Fruit fly (Drosophila melanogaster) whole organism, embryonic: ENCODE measurements around the gene EloB.

ENCODE experiments used
- CG10321 ChIP-seq: fragments of 200-800 bp; sonication (Bioruptor generic); IDR thresholded peaks from 2 replicates; pipeline ENCODE4 v1.3.6; 2022; ENCODE audit warnings: missing biosample characterization, missing genetic modification characterization
- CG11247 ChIP-seq: fragments of 200-800 bp; sonication (Bioruptor generic); IDR thresholded peaks from 2 replicates; pipeline ENCODE4 v1.3.6; 2022; ENCODE audit warnings: missing biosample characterization, missing genetic modification characterization
- CG11723 ChIP-seq: fragments of 200-800 bp; sonication (Bioruptor generic); optimal IDR thresholded peaks from 2 replicates; lab custom pipeline; 2017; ENCODE audit warnings: missing biosample characterization, mild to moderate bottlenecking, missing genetic modification characterization
- CG12155 ChIP-seq: fragments of 200-800 bp; sonication (Bioruptor generic); optimal IDR thresholded peaks from 3 replicates; lab custom pipeline; 2016; ENCODE audit warnings: missing biosample characterization, missing genetic modification characterization
- CG12299 ChIP-seq: fragments of 200-800 bp; sonication (Bioruptor generic); optimal IDR thresholded peaks from 2 replicates; lab custom pipeline; 2018; ENCODE audit warnings: missing biosample characterization, mild to moderate bottlenecking, missing genetic modification characterization
- CG1529 ChIP-seq: fragments of 200-800 bp; sonication (Bioruptor generic); optimal IDR thresholded peaks from 3 replicates; lab custom pipeline; 2018; ENCODE audit warnings: missing biosample characterization, missing genetic modification characterization
- CG16863 ChIP-seq: fragments of 200-800 bp; sonication (Bioruptor generic); optimal IDR thresholded peaks from 3 replicates; lab custom pipeline; 2016; ENCODE audit warnings: missing biosample characterization, missing genetic modification characterization
- CG17361 ChIP-seq: fragments of 200-800 bp; sonication (Bioruptor generic); IDR thresholded peaks from 3 replicates; pipeline ENCODE4 v1.3.6; 2022; ENCODE audit warnings: missing biosample characterization, missing genetic modification characterization
- CG1792 ChIP-seq: fragments of 200-800 bp; sonication (Bioruptor generic); optimal IDR thresholded peaks from 2 replicates; lab custom pipeline; 2016; ENCODE audit warnings: missing biosample characterization, missing genetic modification characterization
- CG18476 ChIP-seq: fragments of 200-800 bp; sonication (Bioruptor generic); optimal IDR thresholded peaks from 2 replicates; lab custom pipeline; 2016; ENCODE audit warnings: missing biosample characterization, mild to moderate bottlenecking, missing genetic modification characterization
- CG2712 ChIP-seq: fragments of 200-800 bp; optimal IDR thresholded peaks from 3 replicates; lab custom pipeline; 2019; ENCODE audit warnings: missing biosample characterization, mild to moderate bottlenecking, missing genetic modification characterization, moderate library complexity
- CG30403 ChIP-seq: fragments of 200-800 bp; sonication (Bioruptor generic); optimal IDR thresholded peaks from 3 replicates; lab custom pipeline; 2016; ENCODE audit warnings: missing biosample characterization, missing genetic modification characterization
- CG3407 ChIP-seq: fragments of 200-800 bp; sonication (Bioruptor generic); optimal IDR thresholded peaks from 2 replicates; lab custom pipeline; 2018; ENCODE audit warnings: missing biosample characterization, mild to moderate bottlenecking, missing genetic modification characterization
- CG7271 ChIP-seq: fragments of 200-800 bp; sonication (Bioruptor generic); optimal IDR thresholded peaks from 2 replicates; lab custom pipeline; 2018; ENCODE audit warnings: missing biosample characterization, mild to moderate bottlenecking, missing genetic modification characterization, moderate library complexity
- CG7556 ChIP-seq: fragments of 200-800 bp; sonication (Bioruptor generic); optimal IDR thresholded peaks from 2 replicates; lab custom pipeline; 2017; ENCODE audit warnings: missing biosample characterization, mild to moderate bottlenecking, missing genetic modification characterization
- CG7786 ChIP-seq: fragments of 200-800 bp; sonication (Bioruptor generic); optimal IDR thresholded peaks from 2 replicates; lab custom pipeline; 2016; ENCODE audit warnings: missing biosample characterization, missing genetic modification characterization
- CG7928 ChIP-seq: fragments of 200-800 bp; sonication (Bioruptor generic); optimal IDR thresholded peaks from 2 replicates; lab custom pipeline; 2017; ENCODE audit warnings: missing biosample characterization, mild to moderate bottlenecking, missing genetic modification characterization
- CG7963 ChIP-seq: fragments of 200-800 bp; sonication (Bioruptor generic); IDR thresholded peaks from 3 replicates; pipeline ENCODE4 v1.3.6; 2022; ENCODE audit warnings: missing biosample characterization, missing genetic modification characterization; ENCODE audit not compliant: partially characterized antibody
- CG7987 ChIP-seq: fragments of 200-800 bp; sonication (Bioruptor generic); optimal IDR thresholded peaks from 2 replicates; lab custom pipeline; 2018; ENCODE audit warnings: missing biosample characterization, mild to moderate bottlenecking, missing genetic modification characterization, moderate library complexity
- CG8359 ChIP-seq: fragments of 200-800 bp; sonication (Bioruptor generic); optimal IDR thresholded peaks from 2 replicates; lab custom pipeline; 2017; ENCODE audit warnings: missing biosample characterization, mild to moderate bottlenecking, missing genetic modification characterization, borderline replicate concordance
- CTCF ChIP-seq: fragments of 200-800 bp; sonication (Bioruptor generic); optimal IDR thresholded peaks from 2 replicates; lab custom pipeline; 2017; ENCODE audit warnings: missing biosample characterization, mild to moderate bottlenecking, missing genetic modification characterization, moderate library complexity
- Eip74EF ChIP-seq, 2 experiments: fragments of 200-800 bp in 1 of 2; fragments of >200 bp in 1 of 2; sonication (Bioruptor generic) in 1 of 2; optimal IDR thresholded peaks; 2 replicates each; lab custom pipeline; 2017 to 2019; ENCODE audit warnings: missing biosample characterization in 2 of 2, missing genetic modification characterization in 2 of 2, mild to moderate bottlenecking in 1 of 2, moderate library complexity in 1 of 2
- Elba2 ChIP-seq: fragments of 200-800 bp; sonication (Bioruptor generic); optimal IDR thresholded peaks from 3 replicates; lab custom pipeline; 2016; ENCODE audit warnings: missing biosample characterization, missing genetic modification characterization
- Ets65A ChIP-seq: fragments of 200-800 bp; sonication (Bioruptor generic); peaks from one replicate; lab custom pipeline; 2016; ENCODE audit warnings: missing biosample characterization, missing genetic modification characterization
- HHEX ChIP-seq: fragments of 200-800 bp; sonication (Bioruptor generic); optimal IDR thresholded peaks from 3 replicates; lab custom pipeline; 2017; ENCODE audit warnings: missing biosample characterization, mild to moderate bottlenecking, missing genetic modification characterization, missing genetic modification reagents
- Mes4 ChIP-seq: fragments of 200-800 bp; sonication (Bioruptor generic); optimal IDR thresholded peaks from 2 replicates; lab custom pipeline; 2016; ENCODE audit warnings: missing biosample characterization, missing genetic modification characterization
- Mrtf ChIP-seq: fragments of 200-800 bp; sonication (Bioruptor generic); IDR thresholded peaks from 3 replicates; pipeline ENCODE4 v1.3.6; 2022; ENCODE audit warnings: missing biosample characterization, missing genetic modification characterization
- Rfx ChIP-seq: fragments of 200-800 bp; sonication (Bioruptor generic); IDR thresholded peaks from 2 replicates; pipeline ENCODE4 v1.3.6; 2022; ENCODE audit warnings: missing biosample characterization, missing genetic modification characterization
- Sox102F ChIP-seq: fragments of 200-800 bp; sonication (Bioruptor generic); optimal IDR thresholded peaks from 2 replicates; lab custom pipeline; 2018; ENCODE audit warnings: missing biosample characterization, mild to moderate bottlenecking, missing genetic modification characterization, moderate library complexity
- Taf1 ChIP-seq: fragments of 200-800 bp; sonication (Bioruptor generic); IDR thresholded peaks from 2 replicates; pipeline ENCODE4 v1.3.6; 2022; ENCODE audit warnings: missing biosample characterization, missing genetic modification characterization
- Xbp1 ChIP-seq: fragments of 200-800 bp; sonication (Bioruptor generic); optimal IDR thresholded peaks from 3 replicates; lab custom pipeline; 2016; ENCODE audit warnings: missing biosample characterization, mild to moderate bottlenecking, missing genetic modification characterization
- al ChIP-seq: fragments of 200-800 bp; sonication (Bioruptor generic); IDR thresholded peaks from 2 replicates; pipeline ENCODE4 v1.3.6; 2022; ENCODE audit warnings: missing biosample characterization, missing genetic modification characterization
- bab2 ChIP-seq: fragments of 200-800 bp; sonication (Bioruptor generic); optimal IDR thresholded peaks from 2 replicates; lab custom pipeline; 2016; ENCODE audit warnings: missing biosample characterization, missing genetic modification characterization
- bigmax ChIP-seq: fragments of 200-800 bp; sonication (Bioruptor generic); optimal IDR thresholded peaks from 2 replicates; lab custom pipeline; 2018; ENCODE audit warnings: missing biosample characterization, mild to moderate bottlenecking, missing genetic modification characterization
- br ChIP-seq: fragments of >200 bp; optimal IDR thresholded peaks from 2 replicates; lab custom pipeline; 2017
- crc ChIP-seq: fragments of 200-800 bp; sonication (Bioruptor generic); optimal IDR thresholded peaks from 2 replicates; lab custom pipeline; 2016; ENCODE audit warnings: missing biosample characterization, missing genetic modification characterization
- dm ChIP-seq: fragments of 200-800 bp; sonication (Bioruptor generic); optimal IDR thresholded peaks from 3 replicates; lab custom pipeline; 2016; ENCODE audit warnings: missing biosample characterization, missing genetic modification characterization
- fd64A ChIP-seq: fragments of 200-800 bp; sonication (Bioruptor generic); optimal IDR thresholded peaks from 3 replicates; lab custom pipeline; 2018; ENCODE audit warnings: missing biosample characterization, mild to moderate bottlenecking, missing genetic modification characterization
- hbn ChIP-seq: fragments of 200-800 bp; sonication (Bioruptor generic); IDR thresholded peaks from 2 replicates; pipeline ENCODE4 v1.3.6; 2022; ENCODE audit warnings: missing biosample characterization, missing genetic modification characterization; ENCODE audit not compliant: partially characterized antibody
- hkb ChIP-seq, 2 experiments: fragments of 200-800 bp in 1 of 2; fragments of >200 bp in 1 of 2; sonication (Bioruptor generic) in 1 of 2; IDR thresholded peaks in 1 of 2; optimal IDR thresholded peaks in 1 of 2; 2 replicates each; pipeline versions ENCODE4 v1.3.6 to Lab custom; 2017 to 2022; ENCODE audit warnings: missing biosample characterization in 1 of 2, missing genetic modification characterization in 1 of 2
- klu ChIP-seq: fragments of 200-800 bp; sonication (Bioruptor generic); IDR thresholded peaks from 2 replicates; pipeline ENCODE4 v1.3.6; 2022; ENCODE audit warnings: missing biosample characterization, missing genetic modification characterization
- mam ChIP-seq: fragments of 200-800 bp; sonication (Bioruptor generic); optimal IDR thresholded peaks from 3 replicates; lab custom pipeline; 2016; ENCODE audit warnings: missing biosample characterization, missing genetic modification characterization
- nau ChIP-seq: fragments of 200-800 bp; sonication (Bioruptor generic); optimal IDR thresholded peaks from 3 replicates; lab custom pipeline; 2017; ENCODE audit warnings: missing biosample characterization, mild to moderate bottlenecking, missing genetic modification characterization, missing genetic modification reagents
- oc ChIP-seq: fragments of 200-800 bp; sonication (Bioruptor generic); optimal IDR thresholded peaks from 2 replicates; lab custom pipeline; 2018; ENCODE audit warnings: missing biosample characterization, mild to moderate bottlenecking, missing genetic modification characterization, moderate library complexity
- prd ChIP-seq, 3 experiments: fragments of >200 bp in 2 of 3; fragments of 200-800 bp in 1 of 3; sonication (Bioruptor generic) in 1 of 3; optimal IDR thresholded peaks in 2 of 3; IDR thresholded peaks in 1 of 3; 2 replicates in 2 of 3; 3 replicates in 1 of 3; pipeline versions ENCODE4 v1.3.6 to Lab custom; 2017 to 2022; ENCODE audit warnings: missing biosample characterization in 1 of 3, missing genetic modification characterization in 1 of 3
- sens ChIP-seq: fragments of 200-800 bp; sonication (Bioruptor generic); peaks from one replicate; lab custom pipeline; 2016; ENCODE audit warnings: missing biosample characterization, missing genetic modification characterization
- sisA ChIP-seq: fragments of 200-800 bp; sonication (Bioruptor generic); IDR thresholded peaks from 2 replicates; pipeline ENCODE4 v1.3.6; 2022; ENCODE audit warnings: missing biosample characterization, missing genetic modification characterization
- stc ChIP-seq: fragments of 200-800 bp; sonication (Bioruptor generic); IDR thresholded peaks from 2 replicates; pipeline ENCODE4 v1.3.6; 2022; ENCODE audit warnings: missing biosample characterization, missing genetic modification characterization
- tap ChIP-seq: fragments of 200-800 bp; optimal IDR thresholded peaks from 3 replicates; lab custom pipeline; 2019; ENCODE audit warnings: missing biosample characterization, mild to moderate bottlenecking, missing genetic modification characterization, moderate library complexity

Gene EloB

DNA sequence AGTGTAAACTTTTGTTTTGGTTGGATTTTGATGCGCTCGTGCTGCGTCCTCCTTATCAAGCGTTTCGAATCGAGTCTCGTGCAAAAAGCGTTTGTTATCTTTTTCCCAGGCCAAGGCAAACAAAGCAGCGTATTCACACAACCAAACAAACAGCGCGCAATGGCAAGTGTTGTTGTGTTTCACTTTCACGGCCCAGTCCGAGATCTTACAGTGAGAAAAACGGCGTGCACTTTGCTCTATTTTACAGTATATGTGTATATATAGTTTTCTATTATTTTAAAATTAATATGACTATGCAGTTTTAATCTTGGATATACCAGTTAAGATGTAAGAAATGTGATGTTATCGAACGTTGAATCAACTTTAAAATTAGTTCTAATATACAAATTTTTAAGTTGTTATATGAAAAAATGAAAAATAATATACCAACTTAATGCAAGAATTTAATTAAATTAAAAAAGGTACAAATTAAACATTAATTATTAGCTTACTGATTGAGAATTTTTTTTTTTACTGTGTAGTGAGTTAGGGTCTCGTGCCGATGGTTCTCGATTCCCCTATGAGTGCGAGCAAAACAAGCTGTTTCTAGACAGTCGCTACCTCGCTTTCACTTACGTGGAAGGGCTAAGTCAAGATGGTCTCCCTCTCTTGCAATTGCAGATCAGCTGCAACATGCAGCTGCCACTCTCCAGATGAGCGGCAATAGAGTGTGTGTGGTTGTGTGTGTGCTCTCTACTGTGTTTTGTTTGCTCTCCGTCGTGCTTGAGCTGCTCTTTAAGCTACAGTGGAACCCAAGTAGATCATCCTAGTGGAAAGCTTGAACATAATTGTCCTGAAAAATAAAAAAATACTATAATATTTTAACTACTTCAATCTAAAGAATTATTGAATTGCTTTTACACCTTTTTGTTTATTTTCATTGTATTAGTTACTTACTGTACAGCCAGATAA, 14.8 kb upstream of the EloB start (continued):
- peak; percentile 66 for TF ChIP-seq CG11723
- TF ChIP-seq Mrtf (GFP tag; lab: Robert Waterston, UW): peak; percentile 56; the same call in 1 of the 3 replicates
- TF ChIP-seq sens: peak; percentile 92
- TF ChIP-seq nau (GFP tag; lab: Kevin White, UChicago): peak; percentile 51
- TF ChIP-seq Rfx (GFP tag; lab: Robert Waterston, UW): peak; percentile 49
- peak; percentile 84 for TF ChIP-seq oc (tag; lab: Kevin White, UChicago)
- peak; percentile 80 for TF ChIP-seq HHEX (GFP tag; lab: Kevin White, UChicago)
- TF ChIP-seq CTCF (GFP tag; lab: Kevin White, UChicago): peak; percentile 37
- no peak for TF ChIP-seq CG7963 (GFP tag; lab: Robert Waterston, UW)
- TF ChIP-seq CG7987 (GFP tag; lab: Kevin White, UChicago): peak; percentile 34
- TF ChIP-seq fd64A (GFP tag; lab: Kevin White, UChicago): peak; percentile 23
- TF ChIP-seq CG3407 (GFP tag; lab: Kevin White, UChicago): peak; percentile 88
- peak; percentile 80 for TF ChIP-seq Xbp1 (GFP tag; lab: Kevin White, UChicago)
- TF ChIP-seq CG7271 (tag; lab: Kevin White, UChicago): peak; percentile 88
- TF ChIP-seq dm (GFP tag; lab: Kevin White, UChicago): no peak
- TF ChIP-seq CG8359: peak; percentile 69
- TF ChIP-seq CG1792 (GFP tag; lab: Kevin White, UChicago): peak; percentile 6
- no peak for TF ChIP-seq hkb (optimal IDR thresholded peaks at IDR 0.05; lab: Kevin White, UChicago)
- TF ChIP-seq hkb (GFP tag; IDR thresholded peaks at IDR 0.05; lab: Robert Waterston, UW): peak; percentile 77
- TF ChIP-seq Taf1 (GFP tag; lab: Robert Waterston, UW): no peak
- peak; percentile 71 for TF ChIP-seq CG1529 (GFP tag; lab: Kevin White, UChicago)
- TF ChIP-seq CG7786 (GFP tag; lab: Kevin White, UChicago): no peak
- TF ChIP-seq CG7928 (GFP tag; lab: Kevin White, UChicago): no peak
- TF ChIP-seq CG30403 (GFP tag; lab: Kevin White, UChicago): peak; percentile 91
- TF ChIP-seq Sox102F (GFP tag; lab: Kevin White, UChicago): peak; percentile 93
- TF ChIP-seq tap (tag; lab: Kevin White, UChicago): peak; percentile 84
- TF ChIP-seq Eip74EF (GFP tag; optimal IDR thresholded peaks at IDR 0.05; lab: Kevin White, UChicago): peak in 1 of 2 experiments; percentile 94
- TF ChIP-seq stc (GFP tag; lab: Robert Waterston, UW): peak; percentile 68
- no peak for TF ChIP-seq bigmax
- peak; percentile 30 for TF ChIP-seq bab2 (GFP tag; lab: Kevin White, UChicago)
- peak; percentile 53 for TF ChIP-seq klu (GFP tag; lab: Robert Waterston, UW)
- peak; percentile 81 for TF ChIP-seq CG18476 (GFP tag; lab: Kevin White, UChicago)
- TF ChIP-seq Mes4: no peak
- TF ChIP-seq crc (GFP tag; lab: Kevin White, UChicago): no peak
- no peak for TF ChIP-seq CG16863
- TF ChIP-seq br: no peak
- TF ChIP-seq prd (optimal IDR thresholded peaks at IDR 0.05; lab: Kevin White, UChicago): no peak
- TF ChIP-seq prd (GFP tag; IDR thresholded peaks at IDR 0.05; lab: Robert Waterston, UW): peak; percentile 86
- no peak for TF ChIP-seq mam (GFP tag; lab: Kevin White, UChicago)
- peak; percentile 98 for TF ChIP-seq CG2712 (tag; lab: Kevin White, UChicago)
- TF ChIP-seq CG12155 (GFP tag; lab: Kevin White, UChicago): peak; percentile 77
- TF ChIP-seq al (GFP tag; lab: Robert Waterston, UW): peak; percentile 43; the same call in 1 of the 2 replicates
- TF ChIP-seq sisA (GFP tag; lab: Robert Waterston, UW): peak; percentile 75
- TF ChIP-seq CG10321 (GFP tag; lab: Robert Waterston, UW): no peak
- peak; percentile 95 for TF ChIP-seq CG7556
- TF ChIP-seq hbn (GFP tag; lab: Robert Waterston, UW): no peak
- peak; percentile 23 for TF ChIP-seq CG11247
- TF ChIP-seq CG12299 (tag; lab: Kevin White, UChicago): peak; percentile 92
- peak; percentile 73 for TF ChIP-seq Ets65A (GFP tag; lab: Kevin White, UChicago)
- TF ChIP-seq CG17361: peak; percentile 98
- peak; percentile 23 for TF ChIP-seq Elba2 (GFP tag; lab: Kevin White, UChicago)
